Fruit fly (Drosophila melanogaster): ENCODE data around the gene comt.

The comt gene

DNA sequence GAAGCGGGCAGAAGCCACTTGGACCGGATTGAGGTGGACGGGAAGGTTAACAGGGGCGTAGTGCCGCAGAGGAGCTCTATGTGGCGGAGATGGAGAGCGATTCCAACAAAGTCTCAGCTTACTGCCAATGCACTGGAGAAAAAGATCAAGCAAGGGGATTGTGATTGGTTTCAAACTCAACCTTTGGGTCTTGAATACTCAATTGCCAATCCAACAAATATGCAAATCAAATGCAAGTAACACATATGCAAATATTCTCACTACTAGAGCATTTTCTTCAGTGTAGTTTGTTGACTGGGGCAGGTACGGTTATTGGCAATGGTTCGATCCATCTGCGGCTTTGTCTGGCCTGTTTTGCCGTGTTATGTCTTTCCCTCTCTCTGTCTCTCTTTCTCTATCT lies 7.5 kb upstream of the comt start (continued):
- peak; percentile 81 for TF ChIP-seq CG32772 (GFP tag; IDR thresholded peaks at IDR 0.05)
- no peak for TF ChIP-seq HLHmδ (GFP tag; optimal IDR thresholded peaks at IDR 0.05)
- no peak for TF ChIP-seq Tbp (GFP tag; optimal IDR thresholded peaks at IDR 0.05)
- TF ChIP-seq Vsx1 (GFP tag; optimal IDR thresholded peaks at IDR 0.05) = peak; percentile 6
- TF ChIP-seq CG7372 (GFP tag; IDR thresholded peaks at IDR 0.05) = peak; percentile 55; the same call in 1 of the 2 replicates
- TF ChIP-seq Side (GFP tag; optimal IDR thresholded peaks at IDR 0.05) = peak; percentile 92
- TF ChIP-seq CG14965 (GFP tag; optimal IDR thresholded peaks at IDR 0.05; ENCODE audit: borderline replicate concordance) = no peak
- TF ChIP-seq Oli (tag; optimal IDR thresholded peaks at IDR 0.05) = peak; percentile 77
- TF ChIP-seq CG3065 (GFP tag; optimal IDR thresholded peaks at IDR 0.05) = peak; percentile 25
- no peak for TF ChIP-seq CG1832 (GFP tag; optimal IDR thresholded peaks at IDR 0.05)
- peak; percentile 74 for TF ChIP-seq ara (GFP tag; IDR thresholded peaks at IDR 0.05)
- TF ChIP-seq stwl (tag; optimal IDR thresholded peaks at IDR 0.05) = no peak
- peak; percentile 62 for TF ChIP-seq CG3281 (GFP tag; optimal IDR thresholded peaks at IDR 0.05)
- peak; percentile 67 for TF ChIP-seq ranshi (GFP tag; IDR thresholded peaks at IDR 0.05)
- TF ChIP-seq disco-r (GFP tag; optimal IDR thresholded peaks at IDR 0.05) = peak; percentile 17
- no peak for TF ChIP-seq pzg (GFP tag; optimal IDR thresholded peaks at IDR 0.05)
- peak; percentile 69 for TF ChIP-seq ssp (GFP tag; IDR thresholded peaks at IDR 0.05)
- TF ChIP-seq ttk (GFP tag; IDR thresholded peaks at IDR 0.05) = peak; percentile 82
- TF ChIP-seq HLH54F (GFP tag; optimal IDR thresholded peaks at IDR 0.05) = peak; percentile 51
- TF ChIP-seq ken (GFP tag; IDR thresholded peaks at IDR 0.05) = peak; percentile 66; the same call in 1 of the 3 replicates
- TF ChIP-seq CG9727 (GFP tag; optimal IDR thresholded peaks at IDR 0.05) = peak; percentile 75
- TF ChIP-seq D19B (GFP tag; optimal IDR thresholded peaks at IDR 0.05) = peak; percentile 26
- peak; percentile 53 for TF ChIP-seq E2f2 (GFP tag; IDR thresholded peaks at IDR 0.05)
- peak; percentile 49 for TF ChIP-seq CG8290 (GFP tag; optimal IDR thresholded peaks at IDR 0.05)
- TF ChIP-seq CG8290 (tag; optimal IDR thresholded peaks at IDR 0.05) = peak in 1 of 2 experiments; percentile 94
- TF ChIP-seq ap (GFP tag; IDR thresholded peaks at IDR 0.05) = peak; percentile 59
- no peak for TF ChIP-seq kah (GFP tag; optimal IDR thresholded peaks at IDR 0.05)
- peak; percentile 33 for TF ChIP-seq CG15011 (GFP tag; optimal IDR thresholded peaks at IDR 0.05)
- no peak for TF ChIP-seq CG16813 (GFP tag; IDR thresholded peaks at IDR 0.05; ENCODE audit: partially characterized antibody)
- peak; percentile 47 for TF ChIP-seq Jarid2 (GFP tag; optimal IDR thresholded peaks at IDR 0.05)
- TF ChIP-seq CG10979 (tag; optimal IDR thresholded peaks at IDR 0.05) = peak; percentile 70
- peak; percentile 88 for TF ChIP-seq ATbp (GFP tag; optimal IDR thresholded peaks at IDR 0.05)
- peak; percentile 55 for TF ChIP-seq NK7.1 (GFP tag; optimal IDR thresholded peaks at IDR 0.05)
- TF ChIP-seq CG6654 (GFP tag; optimal IDR thresholded peaks at IDR 0.05) = peak; percentile 34
- TF ChIP-seq CG4854 (GFP tag; optimal IDR thresholded peaks at IDR 0.05) = peak; percentile 58
- TF ChIP-seq slou (GFP tag; optimal IDR thresholded peaks at IDR 0.05) = peak; percentile 48
- peak; percentile 61 for TF ChIP-seq CG11695 (GFP tag; IDR thresholded peaks at IDR 0.05)
- no peak for TF ChIP-seq sna (GFP tag; IDR thresholded peaks at IDR 0.05; ENCODE audit: partially characterized antibody)
- peak; percentile 49 for TF ChIP-seq wek (GFP tag; optimal IDR thresholded peaks at IDR 0.05)
- TF ChIP-seq Myb (GFP tag; optimal IDR thresholded peaks at IDR 0.05) = peak; percentile 60
- TF ChIP-seq NC2β (GFP tag; optimal IDR thresholded peaks at IDR 0.05) = peak; percentile 50
- TF ChIP-seq cato (GFP tag; optimal IDR thresholded peaks at IDR 0.05; ENCODE audit: borderline replicate concordance) = peak; percentile 10
- TF ChIP-seq CG7271 (tag; optimal IDR thresholded peaks at IDR 0.05) = no peak
- peak; percentile 66 for TF ChIP-seq CG11560 (tag; IDR thresholded peaks at IDR 0.05)
- no peak for TF ChIP-seq Sin3A (optimal IDR thresholded peaks at IDR 0.05)
- peak; percentile 70 for TF ChIP-seq Six4 (GFP tag; optimal IDR thresholded peaks at IDR 0.05)
- TF ChIP-seq CG1233 (GFP tag; optimal IDR thresholded peaks at IDR 0.05) = peak; percentile 70
- peak; percentile 81 for TF ChIP-seq Ptx1 (GFP tag; IDR thresholded peaks at IDR 0.05)
- TF ChIP-seq vvl (GFP tag; IDR thresholded peaks at IDR 0.05) = peak; percentile 93
- no peak for TF ChIP-seq B-H2 (GFP tag; optimal IDR thresholded peaks at IDR 0.05)
- peak in 1 of 2 experiments; percentile 0 for TF ChIP-seq tll (GFP tag; optimal IDR thresholded peaks at IDR 0.05)
